Fruit fly (Drosophila melanogaster): ENCODE results near the gene Nepl5.

Gene Nepl5

dm6 chr2L:6339010-6339897, 41.8 kb upstream of the Nepl5 start (continued):
- TF ChIP-seq CG11085 (GFP tag; IDR thresholded peaks at IDR 0.05) (no peak), lab (GFP tag; optimal IDR thresholded peaks at IDR 0.05) (peak; percentile 49), CG6813 (GFP tag; optimal IDR thresholded peaks at IDR 0.05) (peak; percentile 15), zfh1 (GFP tag; IDR thresholded peaks at IDR 0.05) (0 out of 3 replicates have a peak, but pooled peaks have one; percentile 34), Tbp (GFP tag; optimal IDR thresholded peaks at IDR 0.05) (no peak), Deaf1 (tag; optimal IDR thresholded peaks at IDR 0.05) (peak; percentile 82), Fer2 (tag; optimal IDR thresholded peaks at IDR 0.05) (no peak), CHES-1-like (GFP tag; optimal IDR thresholded peaks at IDR 0.05) (peak; percentile 35), gro (GFP tag; optimal IDR thresholded peaks at IDR 0.05) (peak; percentile 37), HLH54F (GFP tag; optimal IDR thresholded peaks at IDR 0.05) (peak; percentile 50), Dek (tag; optimal IDR thresholded peaks at IDR 0.05) (peak; percentile 55), CTCF (GFP tag; optimal IDR thresholded peaks at IDR 0.05) (no peak), kni (GFP tag; optimal IDR thresholded peaks at IDR 0.05) (peak; percentile 97), CG18011 (GFP tag; optimal IDR thresholded peaks at IDR 0.05) (peak; percentile 38), Awh (GFP tag; IDR thresholded peaks at IDR 0.05) (peak; percentile 12; the same call in 1 of the 2 replicates), wor (GFP tag; IDR thresholded peaks at IDR 0.05) (no peak), ato (GFP tag; IDR thresholded peaks at IDR 0.05; ENCODE audit: partially characterized antibody) (no peak), CG6254 (GFP tag; optimal IDR thresholded peaks at IDR 0.05) (no peak), hbn (GFP tag; IDR thresholded peaks at IDR 0.05; ENCODE audit: partially characterized antibody) (peak; percentile 19; the same call in 1 of the 2 replicates), bab2 (GFP tag; optimal IDR thresholded peaks at IDR 0.05) (peak; percentile 65), emc (GFP tag; optimal IDR thresholded peaks at IDR 0.05) (peak; percentile 30), CG17328 (GFP tag; IDR thresholded peaks at IDR 0.05) (peak; percentile 17; the same call in 1 of the 2 replicates), zen (tag; optimal IDR thresholded peaks at IDR 0.05) (no peak), rib (GFP tag; IDR thresholded peaks at IDR 0.05) (no peak), TFAM (GFP tag; optimal IDR thresholded peaks at IDR 0.05) (no peak), CG8478 (optimal IDR thresholded peaks at IDR 0.05) (peak; percentile 89), CG6175 (GFP tag; IDR thresholded peaks at IDR 0.05) (no peak), Optix (GFP tag; IDR thresholded peaks at IDR 0.05) (no peak; the same call in 2 of the 3 replicates), CG18262 (tag; optimal IDR thresholded peaks at IDR 0.05) (peak; percentile 0), CG10979 (tag; optimal IDR thresholded peaks at IDR 0.05) (peak; percentile 17), HHEX (GFP tag; optimal IDR thresholded peaks at IDR 0.05) (peak; percentile 37), sqz (GFP tag; optimal IDR thresholded peaks at IDR 0.05) (no peak), CG9609 (GFP tag; optimal IDR thresholded peaks at IDR 0.05) (peak; percentile 9), grn (GFP tag; optimal IDR thresholded peaks at IDR 0.05) (peak; percentile 67), salm (tag; optimal IDR thresholded peaks at IDR 0.05) (no peak), kay (GFP tag; optimal IDR thresholded peaks at IDR 0.05) (no peak), Dbx (GFP tag; IDR thresholded peaks at IDR 0.05) (peak; percentile 51; the same call in 2 of the 3 replicates), pb (GFP tag; optimal IDR thresholded peaks at IDR 0.05) (no peak), hkb (optimal IDR thresholded peaks at IDR 0.05) (no peak), hkb (GFP tag; IDR thresholded peaks at IDR 0.05) (peak; percentile 28), chif (GFP tag; optimal IDR thresholded peaks at IDR 0.05) (peak in 1 of 2 experiments; percentile 63), ken (GFP tag; IDR thresholded peaks at IDR 0.05) (no peak), jumu (GFP tag; optimal IDR thresholded peaks at IDR 0.05) (peak; percentile 44), E2f1 (GFP tag; IDR thresholded peaks at IDR 0.05) (no peak; the same call in 1 of the 2 replicates), CG15514 (GFP tag; optimal IDR thresholded peaks at IDR 0.05) (no peak), btn (GFP tag; optimal IDR thresholded peaks at IDR 0.05) (no peak), unpg (GFP tag; optimal IDR thresholded peaks at IDR 0.05) (peak; percentile 44), cato (GFP tag; optimal IDR thresholded peaks at IDR 0.05; ENCODE audit: borderline replicate concordance) (no peak), CG30403 (GFP tag; optimal IDR thresholded peaks at IDR 0.05) (peak; percentile 56), sens-2 (GFP tag; IDR thresholded peaks at IDR 0.05) (0 out of 2 replicates have a peak, but pooled peaks have one; percentile 37)

All from whole organism, embryonic.